Fruit fly (Drosophila melanogaster): ENCODE results near the gene Pomp.

Pomp gene

DNA sequence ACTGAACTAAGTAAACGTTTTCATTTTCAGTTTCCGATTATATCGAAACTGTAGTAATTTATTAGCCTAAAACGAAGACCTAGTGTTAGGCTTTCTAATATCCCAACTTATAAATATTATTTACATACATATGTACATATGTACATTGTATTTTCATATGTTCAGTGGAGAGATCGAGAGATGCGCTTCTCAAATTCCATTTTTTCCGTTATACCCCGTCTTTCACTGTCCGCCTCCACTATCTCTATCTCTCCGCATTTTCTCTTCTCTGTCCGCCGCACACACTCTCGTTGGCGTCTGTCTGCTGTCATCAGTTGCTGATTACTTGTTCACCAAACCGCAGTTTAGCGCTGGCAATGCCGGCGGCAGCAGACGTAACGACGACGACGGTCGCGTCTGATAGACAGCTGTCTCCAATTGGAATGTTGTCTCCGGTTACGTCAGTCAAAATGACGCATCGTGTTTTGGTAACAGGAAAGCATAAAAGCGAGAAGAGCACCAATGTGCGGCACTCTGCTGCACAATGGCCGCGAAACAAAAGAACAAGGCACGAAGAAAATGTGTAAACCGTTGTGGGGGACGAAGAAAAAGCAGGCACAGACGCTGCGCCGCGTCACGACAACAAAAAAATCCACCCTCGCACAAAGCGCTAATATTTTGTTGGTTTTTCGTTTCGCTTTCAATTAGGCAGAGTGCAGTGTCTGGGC, 35.2 kb downstream of the Pomp start, which contains the start of gene CG9331 (continued):
- TF ChIP-seq btn (GFP tag; optimal IDR thresholded peaks at IDR 0.05) (no peak), CG4707 (GFP tag; optimal IDR thresholded peaks at IDR 0.05) (peak; percentile 37), Sox100B (GFP tag; optimal IDR thresholded peaks at IDR 0.05) (no peak), Hsf (GFP tag; optimal IDR thresholded peaks at IDR 0.05) (no peak), da (GFP tag; optimal IDR thresholded peaks at IDR 0.05) (no peak), knrl (GFP tag; IDR thresholded peaks at IDR 0.05; ENCODE audit: partially characterized antibody) (no peak), schlank (tag; optimal IDR thresholded peaks at IDR 0.05) (no peak), row (GFP tag; IDR thresholded peaks at IDR 0.05) (peak; percentile 5), CG1832 (GFP tag; optimal IDR thresholded peaks at IDR 0.05) (no peak), CG15514 (GFP tag; optimal IDR thresholded peaks at IDR 0.05) (no peak), CG8478 (optimal IDR thresholded peaks at IDR 0.05) (no peak), CG5953 (GFP tag; IDR thresholded peaks at IDR 0.05) (0 out of 2 replicates have a peak, but pooled peaks have one; percentile 3), Nf-YA (GFP tag; IDR thresholded peaks at IDR 0.05) (no peak), mam (GFP tag; optimal IDR thresholded peaks at IDR 0.05) (no peak), Sin3A (optimal IDR thresholded peaks at IDR 0.05) (no peak), MBD-R2 (GFP tag; IDR thresholded peaks at IDR 0.05) (peak; percentile 24; the same call in 1 of the 2 replicates), sens-2 (GFP tag; IDR thresholded peaks at IDR 0.05) (no peak), Sry-δ (GFP tag; optimal IDR thresholded peaks at IDR 0.05) (no peak), disco-r (GFP tag; optimal IDR thresholded peaks at IDR 0.05) (no peak), Dll (GFP tag; IDR thresholded peaks at IDR 0.05; ENCODE audit: partially characterized antibody) (peak; percentile 57; the same call in 3 of the 4 replicates), Atf6 (GFP tag; IDR thresholded peaks at IDR 0.05) (no peak), CG18619 (GFP tag; optimal IDR thresholded peaks at IDR 0.05) (no peak), YL-1 (GFP tag; optimal IDR thresholded peaks at IDR 0.05) (no peak), Ada2b (GFP tag; IDR thresholded peaks at IDR 0.05) (no peak), CG7928 (GFP tag; optimal IDR thresholded peaks at IDR 0.05) (no peak), Awh (GFP tag; IDR thresholded peaks at IDR 0.05) (no peak), Six4 (GFP tag; optimal IDR thresholded peaks at IDR 0.05) (no peak), Dek (tag; optimal IDR thresholded peaks at IDR 0.05) (no peak), CG3163 (GFP tag; optimal IDR thresholded peaks at IDR 0.05) (no peak), tgo (GFP tag; IDR thresholded peaks at IDR 0.05) (no peak), bbx (GFP tag; IDR thresholded peaks at IDR 0.05; ENCODE audit: partially characterized antibody) (peak; percentile 75; the same call in 1 of the 2 replicates), pita (GFP tag; optimal IDR thresholded peaks at IDR 0.05) (no peak), CG33213 (GFP tag; optimal IDR thresholded peaks at IDR 0.05) (no peak), CG4404 (GFP tag; IDR thresholded peaks at IDR 0.05) (no peak), p53 (GFP tag; optimal IDR thresholded peaks at IDR 0.05) (no peak), Fer3 (tag; optimal IDR thresholded peaks at IDR 0.05) (no peak), CG12071 (GFP tag; optimal IDR thresholded peaks at IDR 0.05) (peak; percentile 29), pros (GFP tag; optimal IDR thresholded peaks at IDR 0.05) (peak; percentile 96), Meics (GFP tag; optimal IDR thresholded peaks at IDR 0.05) (no peak), zf30C (GFP tag; optimal IDR thresholded peaks at IDR 0.05) (peak; percentile 3), Nf-YB (GFP tag; optimal IDR thresholded peaks at IDR 0.05) (no peak), ci (GFP tag; IDR thresholded peaks at IDR 0.05) (peak; percentile 77; the same call in 2 of the 3 replicates), Trl (optimal IDR thresholded peaks at IDR 0.05) (peak; percentile 55 to 66), Trl (GFP tag; optimal IDR thresholded peaks at IDR 0.05) (no peak), CG10274 (GFP tag; optimal IDR thresholded peaks at IDR 0.05) (no peak), CG11398 (GFP tag; optimal IDR thresholded peaks at IDR 0.05) (no peak), CG8089 (GFP tag; optimal IDR thresholded peaks at IDR 0.05) (no peak), CG14710 (tag; optimal IDR thresholded peaks at IDR 0.05) (no peak), CG3838 (GFP tag; optimal IDR thresholded peaks at IDR 0.05) (no peak), tin (GFP tag; optimal IDR thresholded peaks at IDR 0.05) (no peak), ranshi (GFP tag; IDR thresholded peaks at IDR 0.05) (no peak), gem (tag; optimal IDR thresholded peaks at IDR 0.05) (no peak)
